Worm (Caenorhabditis elegans) whole organism, L1 larva: Measurements from ENCODE around the gene ZK105.1.

Experiments used
- C04F5.9 ChIP-seq: sonication (generic microtip); optimal IDR thresholded peaks from 2 replicates; lab custom pipeline; 2016; ENCODE audit warnings: missing genetic modification characterization, missing compliant biosample characterization
- F16B12.6 ChIP-seq: fragments of 150-350 bp; optimal IDR thresholded peaks from 2 replicates; lab custom pipeline; 2014; ENCODE audit warnings: missing biosample characterization, missing genetic modification characterization
- alr-1 ChIP-seq: fragments of 200-800 bp; sonication (Bioruptor generic); optimal IDR thresholded peaks from 2 replicates; lab custom pipeline; 2018; ENCODE audit warnings: borderline replicate concordance, mild to moderate bottlenecking, missing genetic modification characterization, missing compliant biosample characterization
- ceh-63 ChIP-seq: fragments of 200-800 bp; sonication (Bioruptor generic); optimal IDR thresholded peaks from 2 replicates; lab custom pipeline; 2018; ENCODE audit warnings: mild to moderate bottlenecking, missing genetic modification characterization, missing compliant biosample characterization
- ceh-8 ChIP-seq: fragments of 200-800 bp; sonication (Bioruptor generic); optimal IDR thresholded peaks from 2 replicates; lab custom pipeline; 2018; ENCODE audit warnings: mild to moderate bottlenecking, missing genetic modification characterization, moderate library complexity, missing compliant biosample characterization
- ceh-82 ChIP-seq, 3 experiments: fragments of 150-350 bp in 1 of 3; sonication (generic microtip) in 2 of 3; optimal IDR thresholded peaks; 2 replicates each; lab custom pipeline; 2014 to 2017; ENCODE audit warnings: missing biosample characterization in 3 of 3, missing genetic modification characterization in 3 of 3
- ceh-88 ChIP-seq: fragments of 200-800 bp; sonication (Bioruptor generic); IDR thresholded peaks from 2 replicates; pipeline ENCODE4 v1.3.6; 2022; ENCODE audit warnings: missing genetic modification characterization, missing compliant biosample characterization
- ceh-90 ChIP-seq: sonication (generic microtip); optimal IDR thresholded peaks from 2 replicates; lab custom pipeline; 2016; ENCODE audit warnings: missing genetic modification characterization, missing compliant biosample characterization
- ces-1 ChIP-seq: fragments of 150-350 bp; optimal IDR thresholded peaks from 2 replicates; lab custom pipeline; 2014; ENCODE audit warnings: missing biosample characterization, missing genetic modification reagents, missing genetic modification characterization
- dsc-1 ChIP-seq: sonication (generic microtip); optimal IDR thresholded peaks from 2 replicates; lab custom pipeline; 2016; ENCODE audit warnings: mild to moderate bottlenecking, missing genetic modification characterization, missing compliant biosample characterization
- egl-13 ChIP-seq: sonication (generic microtip); optimal IDR thresholded peaks from 2 replicates; lab custom pipeline; 2016; ENCODE audit warnings: missing genotype, missing genetic modification reagents, missing genetic modification characterization, missing compliant biosample characterization
- egl-27 ChIP-seq, 2 experiments: fragments of 150-350 bp in 1 of 2; sonication (generic microtip); optimal IDR thresholded peaks; 3 replicates each; lab custom pipeline; 2017 to 2018; ENCODE audit warnings: missing biosample characterization in 2 of 2, missing genetic modification characterization in 2 of 2, missing genetic modification reagents in 2 of 2
- elt-3 ChIP-seq, 6 experiments: fragments of 150-350 bp in 1 of 6; sonication (generic microtip); optimal IDR thresholded peaks; 2 replicates each; lab custom pipeline; 2017 to 2018; ENCODE audit warnings: missing biosample characterization in 6 of 6, missing genetic modification characterization in 6 of 6, inconsistent platforms in 1 of 6
- fkh-10 ChIP-seq: sonication (generic microtip); optimal IDR thresholded peaks from 2 replicates; lab custom pipeline; 2017; ENCODE audit warnings: missing biosample characterization, missing genetic modification reagents, missing genetic modification characterization
- fkh-4 ChIP-seq: sonication (generic microtip); optimal IDR thresholded peaks from 2 replicates; lab custom pipeline; 2016; ENCODE audit warnings: missing compliant biosample characterization, missing genetic modification characterization, borderline replicate concordance
- fos-1 ChIP-seq: fragments of 150-350 bp; optimal IDR thresholded peaks from 2 replicates; lab custom pipeline; 2014; ENCODE audit warnings: missing biosample characterization, missing genetic modification characterization
- hpl-2 ChIP-seq: fragments of 150-350 bp; optimal IDR thresholded peaks from 2 replicates; lab custom pipeline; 2014; ENCODE audit warnings: missing biosample characterization, missing genetic modification reagents, missing genetic modification characterization
- irx-1 ChIP-seq: sonication (generic microtip); optimal IDR thresholded peaks from 2 replicates; lab custom pipeline; 2016; ENCODE audit warnings: missing genetic modification characterization, missing compliant biosample characterization
- lin-14 ChIP-seq: fragments of 200-800 bp; sonication (Bioruptor generic); optimal IDR thresholded peaks from 2 replicates; lab custom pipeline; 2018; ENCODE audit warnings: mild to moderate bottlenecking, missing genetic modification characterization, moderate library complexity, missing compliant biosample characterization
- lin-15B ChIP-seq: fragments of 150-350 bp; sonication (generic microtip); optimal IDR thresholded peaks from 3 replicates; lab custom pipeline; 2014; ENCODE audit warnings: missing biosample characterization, missing genetic modification characterization
- lin-35 ChIP-seq, 2 experiments: fragments of 150-350 bp; optimal IDR thresholded peaks; 2 replicates each; lab custom pipeline; 2014; ENCODE audit warnings: missing biosample characterization in 2 of 2, missing genetic modification characterization in 2 of 2, missing genetic modification reagents in 2 of 2
- lin-39 ChIP-seq: fragments of 150-350 bp; optimal IDR thresholded peaks from 2 replicates; lab custom pipeline; 2014; ENCODE audit warnings: missing biosample characterization, missing genetic modification reagents, missing genetic modification characterization
- lir-3 ChIP-seq: sonication (generic microtip); optimal IDR thresholded peaks from 2 replicates; lab custom pipeline; 2016; ENCODE audit warnings: mild to moderate bottlenecking, missing genetic modification characterization, moderate library complexity, missing compliant biosample characterization; ENCODE audit not compliant: poor library complexity
- mdl-1 ChIP-seq, 2 experiments: fragments of 150-350 bp; optimal IDR thresholded peaks; 2 replicates each; lab custom pipeline; 2014 to 2017; ENCODE audit warnings: missing biosample characterization in 2 of 2, missing genetic modification characterization in 2 of 2, inconsistent platforms in 1 of 2
- mef-2 ChIP-seq: fragments of 150-350 bp; optimal IDR thresholded peaks from 2 replicates; lab custom pipeline; 2014; ENCODE audit warnings: missing biosample characterization, missing genetic modification characterization
- nhr-237 ChIP-seq: fragments of 150-350 bp; optimal IDR thresholded peaks from 2 replicates; lab custom pipeline; 2014; ENCODE audit warnings: missing biosample characterization, missing genetic modification characterization
- nhr-28 ChIP-seq: fragments of 150-350 bp; optimal IDR thresholded peaks from 2 replicates; lab custom pipeline; 2014; ENCODE audit warnings: missing biosample characterization, missing genetic modification characterization
- nhr-76 ChIP-seq: sonication (generic microtip); optimal IDR thresholded peaks from 2 replicates; lab custom pipeline; 2017; ENCODE audit warnings: missing biosample characterization, missing genetic modification characterization
- nhr-84 ChIP-seq: sonication (generic microtip); optimal IDR thresholded peaks from 2 replicates; lab custom pipeline; 2017; ENCODE audit warnings: missing biosample characterization, missing genetic modification characterization
- nhr-85 ChIP-seq: sonication (generic microtip); peaks from one replicate; lab custom pipeline; 2016; ENCODE audit warnings: missing genetic modification characterization, inconsistent platforms, missing compliant biosample characterization
- nhr-90 ChIP-seq: sonication (generic microtip); optimal IDR thresholded peaks from 2 replicates; lab custom pipeline; 2016; ENCODE audit warnings: mild to moderate bottlenecking, missing genetic modification characterization, missing compliant biosample characterization; ENCODE audit not compliant: poor library complexity
- pag-3 ChIP-seq: sonication (generic microtip); optimal IDR thresholded peaks from 2 replicates; lab custom pipeline; 2017; ENCODE audit warnings: missing genetic modification characterization, mild to moderate bottlenecking, missing compliant biosample characterization, antibody characterized with exemption, borderline replicate concordance; ENCODE audit not compliant: insufficient read depth
- pax-3 ChIP-seq: fragments of 200-800 bp; sonication (Bioruptor generic); optimal IDR thresholded peaks from 2 replicates; lab custom pipeline; 2018; ENCODE audit warnings: mild to moderate bottlenecking, missing genetic modification characterization, moderate library complexity, missing compliant biosample characterization
- pqm-1 ChIP-seq: sonication (generic microtip); optimal IDR thresholded peaks from 3 replicates; lab custom pipeline; 2017; ENCODE audit warnings: missing biosample characterization, missing genetic modification characterization
- rnt-1 ChIP-seq: sonication (generic microtip); optimal IDR thresholded peaks from 2 replicates; lab custom pipeline; 2016; ENCODE audit warnings: mild to moderate bottlenecking, missing genetic modification characterization, moderate library complexity, missing compliant biosample characterization
- skn-1 ChIP-seq: fragments of 150-350 bp; optimal IDR thresholded peaks from 2 replicates; lab custom pipeline; 2014; ENCODE audit warnings: missing biosample characterization, missing genetic modification characterization
- snu-23 ChIP-seq: sonication (generic microtip); optimal IDR thresholded peaks from 2 replicates; lab custom pipeline; 2016; ENCODE audit warnings: missing genetic modification characterization, missing compliant biosample characterization
- sox-4 ChIP-seq: sonication (generic microtip); optimal IDR thresholded peaks from 2 replicates; lab custom pipeline; 2016; ENCODE audit warnings: missing genetic modification characterization, missing compliant biosample characterization
- sptf-1 ChIP-seq: fragments of 150-350 bp; optimal IDR thresholded peaks from 2 replicates; lab custom pipeline; 2014; ENCODE audit warnings: missing biosample characterization, missing genetic modification characterization
- sup-37 ChIP-seq: fragments of 200-800 bp; sonication (Bioruptor generic); optimal IDR thresholded peaks from 2 replicates; lab custom pipeline; 2018; ENCODE audit warnings: mild to moderate bottlenecking, missing genetic modification characterization, missing compliant biosample characterization
- swsn-7 ChIP-seq: sonication (generic microtip); optimal IDR thresholded peaks from 2 replicates; lab custom pipeline; 2016; ENCODE audit warnings: missing genetic modification characterization, missing compliant biosample characterization
- tbx-2 ChIP-seq: sonication (generic microtip); optimal IDR thresholded peaks from 2 replicates; lab custom pipeline; 2016; ENCODE audit warnings: missing genetic modification characterization, missing compliant biosample characterization
- tlp-1 ChIP-seq: fragments of 150-350 bp; optimal IDR thresholded peaks from 2 replicates; lab custom pipeline; 2014; ENCODE audit warnings: missing biosample characterization, missing genetic modification characterization
- unc-130 ChIP-seq: fragments of 150-350 bp; optimal IDR thresholded peaks from 2 replicates; lab custom pipeline; 2017; ENCODE audit warnings: missing biosample characterization, missing genetic modification characterization, inconsistent platforms
- unc-98 ChIP-seq: fragments of 200-800 bp; sonication (Bioruptor generic); IDR thresholded peaks from 2 replicates; pipeline ENCODE4 v1.3.6; 2022; ENCODE audit warnings: missing genetic modification characterization, missing compliant biosample characterization
- vab-15 ChIP-seq: sonication (generic microtip); optimal IDR thresholded peaks from 2 replicates; lab custom pipeline; 2017; ENCODE audit warnings: missing genotype, mild to moderate bottlenecking, missing genetic modification characterization, missing compliant biosample characterization
- xbp-1 ChIP-seq: sonication (generic microtip); optimal IDR thresholded peaks from 2 replicates; lab custom pipeline; 2016; ENCODE audit warnings: missing genetic modification characterization, missing compliant biosample characterization
- zag-1 ChIP-seq: fragments of 150-350 bp; optimal IDR thresholded peaks from 2 replicates; lab custom pipeline; 2014; ENCODE audit warnings: missing biosample characterization, missing genetic modification characterization
- ztf-11 ChIP-seq, 2 experiments: sonication (generic microtip); optimal IDR thresholded peaks; 2 replicates each; lab custom pipeline; 2016 to 2017; ENCODE audit warnings: missing genetic modification characterization in 2 of 2, missing biosample characterization in 1 of 2, missing compliant biosample characterization in 1 of 2
- ztf-4 ChIP-seq: fragments of 150-350 bp; optimal IDR thresholded peaks from 2 replicates; lab custom pipeline; 2014; ENCODE audit warnings: missing biosample characterization, missing genetic modification characterization

ZK105.1 gene

ce11 chrV:7675904-7676303, 37.9 kb upstream of the ZK105.1 start, which contains the start of gene C12D5.3:
TSS of gene C12D5.3 (plus strand) at chrV:7676204.
- TF ChIP-seq ceh-63 (GFP tag; lab: Kevin White, UChicago) = no peak
- TF ChIP-seq pqm-1 (tag; lab: Kevin White, UChicago) = no peak
- no peak for TF ChIP-seq skn-1 (tag; lab: Kevin White, UChicago)
- no peak for TF ChIP-seq ztf-11 (tag; optimal IDR thresholded peaks at IDR 0.05; lab: Kevin White, UChicago)
- TF ChIP-seq vab-15 (tag; lab: Kevin White, UChicago) = no peak
- no peak for TF ChIP-seq lir-3 (tag; lab: Kevin White, UChicago)
- TF ChIP-seq ceh-90 (tag; lab: Kevin White, UChicago) = no peak
- no peak for TF ChIP-seq fkh-10 (GFP tag; lab: Kevin White, UChicago)
- TF ChIP-seq zag-1 = no peak
- no peak for TF ChIP-seq nhr-76 (tag; lab: Kevin White, UChicago)
- TF ChIP-seq, all 84 proteins: peak for 0

ce11 chrV:7681388-7681787, 32.4 kb upstream of the ZK105.1 start, which contains the start of gene cyp-33A1:
TSS of gene cyp-33A1 (minus strand) at chrV:7681459.
- peak in 1 of 2 experiments; percentile 16 for TF ChIP-seq mdl-1 (tag; optimal IDR thresholded peaks at IDR 0.05; lab: Kevin White, UChicago)
- TF ChIP-seq sup-37 (GFP tag; lab: Kevin White, UChicago) = no peak
- TF ChIP-seq swsn-7 (tag; lab: Kevin White, UChicago) = no peak
- TF ChIP-seq ceh-82 (tag; optimal IDR thresholded peaks at IDR 0.05; lab: Kevin White, UChicago) = no peak
- no peak for TF ChIP-seq snu-23 (GFP tag; lab: Kevin White, UChicago)
- TF ChIP-seq nhr-90 (tag; lab: Kevin White, UChicago) = peak; percentile 20
- TF ChIP-seq hpl-2 = no peak
- no peak for TF ChIP-seq ztf-4
- TF ChIP-seq lin-14 (GFP tag; lab: Kevin White, UChicago) = no peak
- peak; percentile 81 for TF ChIP-seq nhr-85
- no peak for TF ChIP-seq alr-1
- no peak for TF ChIP-seq lin-39 (tag; lab: Kevin White, UChicago)
- TF ChIP-seq pax-3 = no peak
- TF ChIP-seq ceh-90 (tag; lab: Kevin White, UChicago) = no peak
- TF ChIP-seq unc-98 = no peak
- no peak for TF ChIP-seq mef-2 (tag; lab: Kevin White, UChicago)
- no peak for TF ChIP-seq lin-35 (GFP tag; optimal IDR thresholded peaks at IDR 0.05; lab: Kevin White, UChicago)
- peak in 1 of 6 experiments; percentile 64 for TF ChIP-seq elt-3 (tag; optimal IDR thresholded peaks at IDR 0.05; lab: Kevin White, UChicago)
- no peak for TF ChIP-seq F16B12.6 (tag; lab: Kevin White, UChicago)
- TF ChIP-seq nhr-237 (tag; lab: Kevin White, UChicago) = no peak
- no peak for TF ChIP-seq ceh-8
- TF ChIP-seq dsc-1 (tag; lab: Kevin White, UChicago) = no peak
- no peak for TF ChIP-seq ces-1 (GFP tag; lab: Kevin White, UChicago)
- no peak for TF ChIP-seq C04F5.9 (tag; lab: Kevin White, UChicago)
- no peak for TF ChIP-seq ceh-88
- TF ChIP-seq tlp-1 (tag; lab: Kevin White, UChicago) = no peak
- TF ChIP-seq nhr-28 (tag; lab: Kevin White, UChicago) = no peak
- no peak for TF ChIP-seq fos-1
- TF ChIP-seq egl-27 (tag; optimal IDR thresholded peaks at IDR 0.05; lab: Kevin White, UChicago) = no peak
- no peak for TF ChIP-seq zag-1
- no peak for TF ChIP-seq nhr-84
- no peak for TF ChIP-seq fkh-4 (tag; lab: Kevin White, UChicago)
- no peak for TF ChIP-seq egl-13 (tag; lab: Kevin White, UChicago)
- no peak for TF ChIP-seq tbx-2 (tag; lab: Kevin White, UChicago)
- no peak for TF ChIP-seq pag-3 (tag; lab: Kevin White, UChicago)
- no peak for TF ChIP-seq pqm-1 (tag; lab: Kevin White, UChicago)
- TF ChIP-seq skn-1 (tag; lab: Kevin White, UChicago) = no peak
- TF ChIP-seq ceh-63 (GFP tag; lab: Kevin White, UChicago) = no peak
- TF ChIP-seq irx-1 (tag; lab: Kevin White, UChicago) = no peak
- TF ChIP-seq fkh-10 (GFP tag; lab: Kevin White, UChicago) = no peak
- no peak for TF ChIP-seq unc-130 (tag; lab: Kevin White, UChicago)
- no peak for TF ChIP-seq xbp-1 (tag; lab: Kevin White, UChicago)
- TF ChIP-seq sptf-1 (tag; lab: Kevin White, UChicago) = no peak
- no peak for TF ChIP-seq sox-4 (tag; lab: Kevin White, UChicago)
- no peak for TF ChIP-seq lin-15B (tag; lab: Kevin White, UChicago)
- TF ChIP-seq rnt-1 (tag; lab: Kevin White, UChicago) = no peak
